Fruit fly (Drosophila melanogaster): Measurements from ENCODE around the gene CG14671.

DNA sequence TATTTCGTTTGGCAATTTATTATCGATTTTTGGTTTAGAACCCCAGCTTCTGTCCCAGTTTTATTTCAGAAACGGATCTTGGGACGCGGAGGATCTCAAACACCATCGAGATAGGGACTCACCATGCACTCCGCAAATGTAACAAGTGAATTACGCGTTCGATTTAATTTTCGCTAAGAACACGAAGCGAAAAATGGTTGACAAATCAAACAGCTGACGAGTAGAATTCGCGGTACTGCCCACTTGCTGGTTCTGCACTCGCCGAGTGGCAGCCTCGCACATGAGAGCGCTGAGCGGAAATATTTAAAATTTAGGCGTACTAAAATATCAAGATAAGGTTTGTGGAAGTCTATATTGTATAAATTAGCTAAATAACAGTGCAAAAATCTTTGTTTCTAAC lies 1.2 kb downstream of the CG14671 start, which contains the start of gene Pi4KIIalpha:
- TF ChIP-seq Dif (GFP tag; optimal IDR thresholded peaks at IDR 0.05; ENCODE audit: partially characterized antibody): no peak
- TF ChIP-seq CG9705 (GFP tag; optimal IDR thresholded peaks at IDR 0.05): no peak
- TF ChIP-seq sv (GFP tag; optimal IDR thresholded peaks at IDR 0.05): no peak
- no peak for TF ChIP-seq ey (GFP tag; optimal IDR thresholded peaks at IDR 0.05)
- TF ChIP-seq usp (GFP tag; optimal IDR thresholded peaks at IDR 0.05): no peak
- no peak for TF ChIP-seq Hr78 (GFP tag; optimal IDR thresholded peaks at IDR 0.05)
- no peak for TF ChIP-seq Mio (GFP tag; optimal IDR thresholded peaks at IDR 0.05)
- TF ChIP-seq Abd-B (GFP tag; optimal IDR thresholded peaks at IDR 0.05): no peak
